Fruit fly (Drosophila melanogaster): ENCODE results near the gene CASK.

Gene CASK

DNA sequence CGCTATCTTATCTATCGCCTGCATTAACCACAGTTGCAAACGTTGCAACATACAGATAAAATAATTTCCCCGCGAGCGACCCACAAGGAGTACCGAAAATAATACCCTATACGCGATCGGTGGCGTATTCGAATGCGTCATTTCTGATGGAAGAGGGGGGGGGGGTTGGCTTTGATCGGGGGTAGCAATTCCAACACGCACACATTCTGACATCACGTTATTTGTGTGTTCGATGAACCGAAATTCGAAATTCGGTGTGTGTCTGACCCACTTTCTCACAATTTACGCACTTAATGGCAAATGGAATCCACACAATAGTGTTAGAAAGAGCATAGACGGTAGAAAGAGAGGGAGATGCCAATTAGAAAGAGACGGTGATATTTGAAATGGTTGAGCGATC is 14.1 kb upstream of the CASK start:
- TF ChIP-seq pum (GFP tag; optimal IDR thresholded peaks at IDR 0.05): no peak
- no peak for TF ChIP-seq Atf-2 (GFP tag; optimal IDR thresholded peaks at IDR 0.05)
- no peak for TF ChIP-seq Fer2 (tag; optimal IDR thresholded peaks at IDR 0.05)
- TF ChIP-seq ci (GFP tag; IDR thresholded peaks at IDR 0.05): peak; percentile 34; the same call in 1 of the 3 replicates
- no peak for TF ChIP-seq bowl (GFP tag; IDR thresholded peaks at IDR 0.05)
- no peak for TF ChIP-seq emc (GFP tag; optimal IDR thresholded peaks at IDR 0.05)
- no peak for TF ChIP-seq CG17612 (GFP tag; IDR thresholded peaks at IDR 0.05)
- no peak for TF ChIP-seq CG17802 (tag; optimal IDR thresholded peaks at IDR 0.05)
- no peak for TF ChIP-seq CG3065 (GFP tag; optimal IDR thresholded peaks at IDR 0.05)
- no peak for TF ChIP-seq sima (GFP tag; optimal IDR thresholded peaks at IDR 0.05)
- TF ChIP-seq tap (tag; optimal IDR thresholded peaks at IDR 0.05): no peak
- TF ChIP-seq Hr51 (GFP tag; optimal IDR thresholded peaks at IDR 0.05): no peak
- peak; percentile 8 for TF ChIP-seq wek (GFP tag; optimal IDR thresholded peaks at IDR 0.05)
- no peak for TF ChIP-seq az2 (GFP tag; optimal IDR thresholded peaks at IDR 0.05)
- no peak for TF ChIP-seq pzg (GFP tag; optimal IDR thresholded peaks at IDR 0.05)
- no peak for TF ChIP-seq CG11093 (GFP tag; IDR thresholded peaks at IDR 0.05)
- TF ChIP-seq CG10274 (GFP tag; optimal IDR thresholded peaks at IDR 0.05): no peak
- TF ChIP-seq run (tag; optimal IDR thresholded peaks at IDR 0.05): no peak
- TF ChIP-seq D19B (GFP tag; optimal IDR thresholded peaks at IDR 0.05): no peak
- TF ChIP-seq Sox102F (GFP tag; optimal IDR thresholded peaks at IDR 0.05): no peak
- no peak for TF ChIP-seq HHEX (GFP tag; optimal IDR thresholded peaks at IDR 0.05)
- TF ChIP-seq kay (GFP tag; optimal IDR thresholded peaks at IDR 0.05): peak; percentile 69
- no peak for TF ChIP-seq CG12104 (GFP tag; optimal IDR thresholded peaks at IDR 0.05)
- TF ChIP-seq Deaf1 (tag; optimal IDR thresholded peaks at IDR 0.05): no peak
- TF ChIP-seq CG4360 (GFP tag; IDR thresholded peaks at IDR 0.05): no peak
- no peak for TF ChIP-seq Fer3 (tag; optimal IDR thresholded peaks at IDR 0.05)
- TF ChIP-seq Sry-δ (GFP tag; optimal IDR thresholded peaks at IDR 0.05): no peak
- TF ChIP-seq Lhr (GFP tag; optimal IDR thresholded peaks at IDR 0.05): no peak
- no peak for TF ChIP-seq grau (tag; optimal IDR thresholded peaks at IDR 0.05)
- TF ChIP-seq Hr39 (optimal IDR thresholded peaks at IDR 0.05): no peak
- TF ChIP-seq usp (GFP tag; optimal IDR thresholded peaks at IDR 0.05): no peak
- TF ChIP-seq E2f1 (GFP tag; IDR thresholded peaks at IDR 0.05): no peak
- 0 out of 3 replicates have a peak, but pooled peaks have one; percentile 37 for TF ChIP-seq CG2199 (GFP tag; IDR thresholded peaks at IDR 0.05)
- peak; percentile 36 for TF ChIP-seq CG15479 (GFP tag; optimal IDR thresholded peaks at IDR 0.05)
- TF ChIP-seq tx (GFP tag; optimal IDR thresholded peaks at IDR 0.05): no peak
- TF ChIP-seq fd64A (GFP tag; optimal IDR thresholded peaks at IDR 0.05): no peak
- no peak for TF ChIP-seq CG4617 (GFP tag; optimal IDR thresholded peaks at IDR 0.05; ENCODE audit: borderline replicate concordance)
- no peak for TF ChIP-seq wdn (GFP tag; IDR thresholded peaks at IDR 0.05)
- no peak for TF ChIP-seq MBD-R2 (GFP tag; IDR thresholded peaks at IDR 0.05)
- no peak for TF ChIP-seq CG9609 (GFP tag; optimal IDR thresholded peaks at IDR 0.05)
- TF ChIP-seq CG8478 (optimal IDR thresholded peaks at IDR 0.05): no peak
- no peak for TF ChIP-seq lmd (GFP tag; IDR thresholded peaks at IDR 0.05)
- no peak for TF ChIP-seq CG13894 (tag; optimal IDR thresholded peaks at IDR 0.05)
- no peak for TF ChIP-seq Taf1 (GFP tag; IDR thresholded peaks at IDR 0.05)
- TF ChIP-seq Poxn (GFP tag; IDR thresholded peaks at IDR 0.05): no peak
- 0 out of 2 replicates have a peak, but pooled peaks have one; percentile 20 for TF ChIP-seq Bgb (GFP tag; IDR thresholded peaks at IDR 0.05; ENCODE audit: partially characterized antibody)
- TF ChIP-seq bsh (GFP tag; optimal IDR thresholded peaks at IDR 0.05): no peak
- TF ChIP-seq CG1603 (tag; optimal IDR thresholded peaks at IDR 0.05): peak; percentile 17
- TF ChIP-seq CG32772 (GFP tag; IDR thresholded peaks at IDR 0.05): no peak
- TF ChIP-seq CG12071 (GFP tag; optimal IDR thresholded peaks at IDR 0.05): no peak
- TF ChIP-seq E2f2 (GFP tag; IDR thresholded peaks at IDR 0.05): no peak
- peak; percentile 22; the same call in 1 of the 3 replicates for TF ChIP-seq row (GFP tag; IDR thresholded peaks at IDR 0.05)
- TF ChIP-seq slp2 (GFP tag; optimal IDR thresholded peaks at IDR 0.05): no peak
